Fruit fly (Drosophila melanogaster): Measurements from ENCODE around the gene Acbp2.
A peak's percentile ranks its signal among the peaks of the same experiment; 100 is the strongest.

DNA sequence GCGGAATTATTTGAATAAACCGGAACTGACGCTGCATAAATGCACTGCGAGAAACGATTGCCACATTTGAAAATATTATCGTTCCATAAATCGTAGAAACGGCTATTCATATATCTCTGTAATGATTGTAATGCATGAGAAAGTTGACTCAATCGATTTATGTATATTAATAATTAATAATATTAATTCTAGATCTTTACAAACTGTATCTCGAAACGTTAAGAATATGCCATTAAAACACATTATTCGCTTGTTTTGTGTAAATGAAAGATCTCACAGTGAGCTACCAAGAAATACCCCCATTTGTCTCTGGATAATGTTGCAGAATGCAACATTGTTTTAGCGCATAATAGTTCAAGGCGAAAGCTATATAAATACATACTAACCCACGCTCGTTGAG is 18.2 kb downstream of the Acbp2 start:
- TF ChIP-seq CG32121 (GFP tag; IDR thresholded peaks at IDR 0.05) (peak; percentile 55; the same call in 1 of the 2 replicates), Ets98B (GFP tag; IDR thresholded peaks at IDR 0.05) (peak; percentile 35; the same call in 1 of the 2 replicates)
